Fruit fly (Drosophila melanogaster) whole organism, embryonic: Measurements from ENCODE around the gene Appl.

Experiments used
- Aef1 ChIP-seq: fragments of 200-800 bp; sonication (Bioruptor generic); IDR thresholded peaks from 3 replicates; pipeline ENCODE4 v1.3.6; 2022; ENCODE audit warnings: missing biosample characterization, missing genetic modification characterization
- B-H2 ChIP-seq: fragments of 200-800 bp; sonication (Bioruptor generic); optimal IDR thresholded peaks from 2 replicates; lab custom pipeline; 2018; ENCODE audit warnings: missing biosample characterization, mild to moderate bottlenecking, missing genetic modification characterization
- CG10267 ChIP-seq: fragments of 200-800 bp; sonication (Bioruptor generic); optimal IDR thresholded peaks from 2 replicates; lab custom pipeline; 2018; ENCODE audit warnings: missing biosample characterization, mild to moderate bottlenecking, missing genetic modification characterization, moderate library complexity
- CG11093 ChIP-seq: fragments of 200-800 bp; sonication (Bioruptor generic); IDR thresholded peaks from 3 replicates; pipeline ENCODE4 v1.3.6; 2022; ENCODE audit warnings: missing biosample characterization, missing genetic modification characterization
- CG14441 ChIP-seq: fragments of 200-800 bp; sonication (Bioruptor generic); IDR thresholded peaks from 2 replicates; pipeline ENCODE4 v1.3.6; 2022; ENCODE audit warnings: missing biosample characterization, missing genetic modification characterization
- CG15073 ChIP-seq: fragments of 200-800 bp; sonication (Bioruptor generic); optimal IDR thresholded peaks from 2 replicates; lab custom pipeline; 2016; ENCODE audit warnings: missing biosample characterization, missing genetic modification characterization
- CG16813 ChIP-seq: fragments of 200-800 bp; sonication (Bioruptor generic); IDR thresholded peaks from 3 replicates; pipeline ENCODE4 v1.3.6; 2022; ENCODE audit warnings: missing biosample characterization, missing genetic modification characterization; ENCODE audit not compliant: partially characterized antibody
- CG17186 ChIP-seq: fragments of 200-800 bp; sonication (Bioruptor generic); optimal IDR thresholded peaks from 3 replicates; lab custom pipeline; 2017; ENCODE audit warnings: missing biosample characterization, missing genetic modification reagents, missing genetic modification characterization
- CG17612 ChIP-seq: fragments of 200-800 bp; sonication (Bioruptor generic); IDR thresholded peaks from 2 replicates; pipeline ENCODE4 v1.3.6; 2022; ENCODE audit warnings: missing biosample characterization, missing genetic modification characterization
- CG2875 ChIP-seq: fragments of 200-800 bp; sonication (Bioruptor generic); optimal IDR thresholded peaks from 2 replicates; lab custom pipeline; 2017; ENCODE audit warnings: missing biosample characterization, mild to moderate bottlenecking, missing genetic modification characterization, missing genetic modification reagents
- CG2889 ChIP-seq: fragments of 200-800 bp; sonication (Bioruptor generic); IDR thresholded peaks from 3 replicates; pipeline ENCODE4 v1.3.6; 2022; ENCODE audit warnings: missing biosample characterization, missing genetic modification characterization
- CG34224 ChIP-seq: fragments of 200-800 bp; sonication (Bioruptor generic); IDR thresholded peaks from 3 replicates; pipeline ENCODE4 v1.3.6; 2022; ENCODE audit warnings: missing biosample characterization, missing genetic modification characterization; ENCODE audit not compliant: partially characterized antibody
- CG3838 ChIP-seq: fragments of 200-800 bp; sonication (Bioruptor generic); optimal IDR thresholded peaks from 3 replicates; lab custom pipeline; 2016; ENCODE audit warnings: missing biosample characterization, missing genetic modification characterization
- CG5180 ChIP-seq: fragments of 200-800 bp; sonication (Bioruptor generic); optimal IDR thresholded peaks from 3 replicates; lab custom pipeline; 2017; ENCODE audit warnings: missing biosample characterization, missing genetic modification characterization, mild to moderate bottlenecking, moderate library complexity, missing genetic modification reagents
- CG6683 ChIP-seq: fragments of 200-800 bp; sonication (Bioruptor generic); optimal IDR thresholded peaks from 2 replicates; lab custom pipeline; 2017; ENCODE audit warnings: missing biosample characterization, mild to moderate bottlenecking, missing genetic modification characterization, missing genetic modification reagents
- CG6813 ChIP-seq: fragments of 200-800 bp; sonication (Bioruptor generic); optimal IDR thresholded peaks from 2 replicates; lab custom pipeline; 2017; ENCODE audit warnings: missing biosample characterization, missing genetic modification characterization, mild to moderate bottlenecking, moderate library complexity, missing genetic modification reagents
- CG6854 ChIP-seq: fragments of 200-800 bp; sonication (Bioruptor generic); optimal IDR thresholded peaks from 3 replicates; lab custom pipeline; 2017; ENCODE audit warnings: missing biosample characterization, mild to moderate bottlenecking, missing genetic modification characterization
- CG7556 ChIP-seq: fragments of 200-800 bp; sonication (Bioruptor generic); optimal IDR thresholded peaks from 2 replicates; lab custom pipeline; 2017; ENCODE audit warnings: missing biosample characterization, mild to moderate bottlenecking, missing genetic modification characterization
- CG7963 ChIP-seq: fragments of 200-800 bp; sonication (Bioruptor generic); IDR thresholded peaks from 3 replicates; pipeline ENCODE4 v1.3.6; 2022; ENCODE audit warnings: missing biosample characterization, missing genetic modification characterization; ENCODE audit not compliant: partially characterized antibody
- CG8089 ChIP-seq: fragments of 200-800 bp; sonication (Bioruptor generic); optimal IDR thresholded peaks from 3 replicates; lab custom pipeline; 2016; ENCODE audit warnings: missing biosample characterization, missing genetic modification characterization
- CG9876 ChIP-seq: fragments of 200-800 bp; sonication (Bioruptor generic); optimal IDR thresholded peaks from 2 replicates; lab custom pipeline; 2016; ENCODE audit warnings: missing biosample characterization, missing genetic modification characterization
- CHES-1-like ChIP-seq: fragments of 200-800 bp; sonication (Bioruptor generic); optimal IDR thresholded peaks from 2 replicates; lab custom pipeline; 2016; ENCODE audit warnings: missing biosample characterization, missing genetic modification characterization
- Dfd ChIP-seq, 2 experiments: fragments of >200 bp; optimal IDR thresholded peaks; 2 replicates each; lab custom pipeline; 2017; ENCODE audit warnings: missing biosample characterization in 2 of 2, missing genetic modification characterization in 2 of 2
- Dip2 ChIP-seq: fragments of 200-800 bp; sonication (Bioruptor generic); IDR thresholded peaks from 2 replicates; pipeline ENCODE4 v1.3.6; 2022; ENCODE audit warnings: missing biosample characterization, missing genetic modification characterization
- E2f2 ChIP-seq: fragments of 200-800 bp; sonication (Bioruptor generic); IDR thresholded peaks from 2 replicates; pipeline ENCODE4 v1.3.6; 2022; ENCODE audit warnings: missing biosample characterization, missing genetic modification characterization
- Eip74EF ChIP-seq, 2 experiments: fragments of 200-800 bp in 1 of 2; fragments of >200 bp in 1 of 2; sonication (Bioruptor generic) in 1 of 2; optimal IDR thresholded peaks; 2 replicates each; lab custom pipeline; 2017 to 2019; ENCODE audit warnings: missing biosample characterization in 2 of 2, missing genetic modification characterization in 2 of 2, mild to moderate bottlenecking in 1 of 2, moderate library complexity in 1 of 2
- HLH4C ChIP-seq: fragments of 200-800 bp; sonication (Bioruptor generic); IDR thresholded peaks from 3 replicates; pipeline ENCODE4 v1.3.6; 2022; ENCODE audit warnings: missing biosample characterization, missing genetic modification characterization; ENCODE audit not compliant: partially characterized antibody
- Hr3 ChIP-seq: fragments of 200-800 bp; sonication (Bioruptor generic); optimal IDR thresholded peaks from 3 replicates; lab custom pipeline; 2016; ENCODE audit warnings: missing biosample characterization, missing genetic modification characterization
- Lpt ChIP-seq: fragments of >200 bp; optimal IDR thresholded peaks from 2 replicates; lab custom pipeline; 2018; ENCODE audit warnings: missing biosample characterization, missing genetic modification characterization
- NC2α ChIP-seq: fragments of 200-800 bp; sonication (Bioruptor generic); optimal IDR thresholded peaks from 2 replicates; lab custom pipeline; 2016; ENCODE audit warnings: missing biosample characterization, missing genetic modification characterization
- NfI ChIP-seq: fragments of 200-800 bp; sonication (Bioruptor generic); optimal IDR thresholded peaks from 3 replicates; lab custom pipeline; 2018; ENCODE audit warnings: missing biosample characterization, mild to moderate bottlenecking, missing genetic modification characterization, moderate library complexity
- Pdp1 ChIP-seq, 2 experiments: fragments of 200-800 bp; sonication (Bioruptor generic); optimal IDR thresholded peaks; 3 replicates each; lab custom pipeline; 2016; ENCODE audit warnings: missing biosample characterization in 2 of 2, missing genetic modification characterization in 2 of 2, mild to moderate bottlenecking in 1 of 2, moderate library complexity in 1 of 2
- Rfx ChIP-seq: fragments of 200-800 bp; sonication (Bioruptor generic); IDR thresholded peaks from 2 replicates; pipeline ENCODE4 v1.3.6; 2022; ENCODE audit warnings: missing biosample characterization, missing genetic modification characterization
- Sry-β ChIP-seq: fragments of 200-800 bp; sonication (Bioruptor generic); optimal IDR thresholded peaks from 2 replicates; lab custom pipeline; 2018; ENCODE audit warnings: missing biosample characterization, mild to moderate bottlenecking, missing genetic modification characterization, moderate library complexity
- ash1 ChIP-seq: fragments of 200-800 bp; sonication (Bioruptor generic); optimal IDR thresholded peaks from 2 replicates; lab custom pipeline; 2018; ENCODE audit warnings: missing biosample characterization, mild to moderate bottlenecking, missing genetic modification characterization
- cato ChIP-seq: fragments of 200-800 bp; sonication (Bioruptor generic); optimal IDR thresholded peaks from 2 replicates; lab custom pipeline; 2016; ENCODE audit warnings: missing biosample characterization, missing genetic modification characterization, borderline replicate concordance
- chinmo ChIP-seq: fragments of 200-800 bp; sonication (Bioruptor generic); IDR thresholded peaks from 4 replicates; pipeline ENCODE4 v1.3.6; 2022; ENCODE audit warnings: missing biosample characterization, missing genetic modification characterization; ENCODE audit not compliant: partially characterized antibody
- fu2 ChIP-seq: fragments of 200-800 bp; sonication (Bioruptor generic); optimal IDR thresholded peaks from 2 replicates; lab custom pipeline; 2016; ENCODE audit warnings: missing biosample characterization, missing genetic modification characterization
- grau ChIP-seq: fragments of 200-800 bp; optimal IDR thresholded peaks from 3 replicates; lab custom pipeline; 2019; ENCODE audit warnings: missing biosample characterization, mild to moderate bottlenecking, missing genetic modification characterization, moderate library complexity
- grn ChIP-seq: fragments of 200-800 bp; sonication (Bioruptor generic); optimal IDR thresholded peaks from 3 replicates; lab custom pipeline; 2017; ENCODE audit warnings: missing biosample characterization, missing genetic modification characterization
- h ChIP-seq: fragments of >200 bp; optimal IDR thresholded peaks from 2 replicates; lab custom pipeline; 2017
- klu ChIP-seq: fragments of 200-800 bp; sonication (Bioruptor generic); IDR thresholded peaks from 2 replicates; pipeline ENCODE4 v1.3.6; 2022; ENCODE audit warnings: missing biosample characterization, missing genetic modification characterization
- pfk ChIP-seq: fragments of 200-800 bp; sonication (Bioruptor generic); optimal IDR thresholded peaks from 2 replicates; lab custom pipeline; 2018; ENCODE audit warnings: missing biosample characterization, mild to moderate bottlenecking, missing genetic modification characterization, moderate library complexity
- ro ChIP-seq: fragments of 200-800 bp; sonication (Bioruptor generic); IDR thresholded peaks from 2 replicates; pipeline ENCODE4 v1.3.6; 2022; ENCODE audit warnings: missing biosample characterization, missing genetic modification characterization
- sim ChIP-seq: fragments of 200-800 bp; sonication (Bioruptor generic); IDR thresholded peaks from 2 replicates; pipeline ENCODE4 v1.3.6; 2022; ENCODE audit warnings: missing biosample characterization, missing genetic modification characterization
- stc ChIP-seq: fragments of 200-800 bp; sonication (Bioruptor generic); IDR thresholded peaks from 2 replicates; pipeline ENCODE4 v1.3.6; 2022; ENCODE audit warnings: missing biosample characterization, missing genetic modification characterization
- vnd ChIP-seq: fragments of 200-800 bp; sonication (Bioruptor generic); IDR thresholded peaks from 3 replicates; pipeline ENCODE4 v1.3.6; 2022; ENCODE audit warnings: missing biosample characterization, missing genetic modification characterization; ENCODE audit not compliant: partially characterized antibody
- wek ChIP-seq: fragments of 200-800 bp; sonication (Bioruptor generic); optimal IDR thresholded peaks from 3 replicates; lab custom pipeline; 2018; ENCODE audit warnings: missing biosample characterization, mild to moderate bottlenecking, missing genetic modification characterization, moderate library complexity
- wor ChIP-seq: fragments of 200-800 bp; sonication (Bioruptor generic); IDR thresholded peaks from 2 replicates; pipeline ENCODE4 v1.3.6; 2022; ENCODE audit warnings: missing biosample characterization, missing genetic modification characterization
- zf30C ChIP-seq: fragments of 200-800 bp; sonication (Bioruptor generic); optimal IDR thresholded peaks from 3 replicates; lab custom pipeline; 2018; ENCODE audit warnings: missing biosample characterization, mild to moderate bottlenecking, missing genetic modification characterization

The Appl gene

dm6 chrX:526479-527071, 3.7 kb upstream of the Appl start (continued):
- TF ChIP-seq HLH4C (no peak), h (no peak), ash1 (GFP tag; lab: Kevin White, UChicago) (no peak), Dfd (GFP tag; optimal IDR thresholded peaks at IDR 0.05; lab: Kevin White, UChicago) (no peak), ro (GFP tag; lab: Robert Waterston, UW) (no peak), Lpt (GFP tag; lab: Kevin White, UChicago) (no peak), chinmo (GFP tag; lab: Robert Waterston, UW) (no peak), Aef1 (GFP tag; lab: Robert Waterston, UW) (no peak), CG7963 (GFP tag; lab: Robert Waterston, UW) (no peak), B-H2 (no peak), fu2 (no peak), CG16813 (GFP tag; lab: Robert Waterston, UW) (no peak), Pdp1 (GFP tag; optimal IDR thresholded peaks at IDR 0.05; lab: Kevin White, UChicago) (peak; percentile 36 to 61), grn (GFP tag; lab: Kevin White, UChicago) (no peak), CG14441 (GFP tag; lab: Robert Waterston, UW) (no peak), CG3838 (no peak), CG5180 (GFP tag; lab: Kevin White, UChicago) (no peak), CG6683 (GFP tag; lab: Kevin White, UChicago) (no peak), sim (GFP tag; lab: Robert Waterston, UW) (peak; percentile 47; the same call in 1 of the 2 replicates), wor (GFP tag; lab: Robert Waterston, UW) (no peak), zf30C (peak; percentile 95), wek (GFP tag; lab: Kevin White, UChicago) (no peak), pfk (peak; percentile 53), Rfx (GFP tag; lab: Robert Waterston, UW) (no peak), CG10267 (tag; lab: Kevin White, UChicago) (peak; percentile 76), CG2875 (GFP tag; lab: Kevin White, UChicago) (peak; percentile 30), CG2889 (no peak), CG7556 (GFP tag; lab: Kevin White, UChicago) (peak; percentile 47), Sry-β (no peak), klu (GFP tag; lab: Robert Waterston, UW) (no peak), CG34224 (GFP tag; lab: Robert Waterston, UW) (no peak), E2f2 (no peak), CG9876 (no peak), CG6813 (GFP tag; lab: Kevin White, UChicago) (peak; percentile 65), CHES-1-like (GFP tag; lab: Kevin White, UChicago) (peak; percentile 31), vnd (GFP tag; lab: Robert Waterston, UW) (no peak), CG8089 (peak; percentile 67), CG11093 (0 out of 3 replicates have a peak, but pooled peaks have one; percentile 42), CG17186 (no peak), Dip2 (GFP tag; lab: Robert Waterston, UW) (no peak), CG15073 (GFP tag; lab: Kevin White, UChicago) (no peak), CG17612 (no peak), stc (GFP tag; lab: Robert Waterston, UW) (no peak), grau (tag; lab: Kevin White, UChicago) (peak; percentile 56), Eip74EF (GFP tag; optimal IDR thresholded peaks at IDR 0.05; lab: Kevin White, UChicago) (no peak), Hr3 (GFP tag; lab: Kevin White, UChicago) (peak; percentile 47), cato (no peak), NfI (GFP tag; lab: Kevin White, UChicago) (no peak), NC2α (peak; percentile 64), CG6854 (GFP tag; lab: Kevin White, UChicago) (no peak)
